Fruit fly (Drosophila melanogaster) whole organism, embryonic: ENCODE data around the gene CG45081.

Experiments
- CG10274 ChIP-seq: fragments of 200-800 bp; sonication (Bioruptor generic); optimal IDR thresholded peaks from 3 replicates; lab custom pipeline; 2017; ENCODE audit warnings: missing biosample characterization, mild to moderate bottlenecking, missing genetic modification characterization
- CG10431 ChIP-seq: fragments of 200-800 bp; sonication (Bioruptor generic); optimal IDR thresholded peaks from 3 replicates; lab custom pipeline; 2018; ENCODE audit warnings: missing biosample characterization, mild to moderate bottlenecking, missing genetic modification characterization
- CG12391 ChIP-seq: fragments of 200-800 bp; sonication (Bioruptor generic); optimal IDR thresholded peaks from 3 replicates; lab custom pipeline; 2018; ENCODE audit warnings: missing biosample characterization, mild to moderate bottlenecking, missing genetic modification characterization, moderate library complexity
- CG14014 ChIP-seq: fragments of 200-800 bp; sonication (Bioruptor generic); IDR thresholded peaks from 2 replicates; pipeline ENCODE4 v1.3.6; 2022; ENCODE audit warnings: missing biosample characterization, missing genetic modification characterization
- CG14667 ChIP-seq: fragments of 200-800 bp; sonication (Bioruptor generic); IDR thresholded peaks from 2 replicates; pipeline ENCODE4 v1.3.6; 2022; ENCODE audit warnings: missing biosample characterization, missing genetic modification characterization
- CG1647 ChIP-seq: fragments of 200-800 bp; sonication (Bioruptor generic); optimal IDR thresholded peaks from 3 replicates; lab custom pipeline; 2016; ENCODE audit warnings: missing biosample characterization, missing genetic modification characterization
- CG17361 ChIP-seq: fragments of 200-800 bp; sonication (Bioruptor generic); IDR thresholded peaks from 3 replicates; pipeline ENCODE4 v1.3.6; 2022; ENCODE audit warnings: missing biosample characterization, missing genetic modification characterization
- CG17612 ChIP-seq: fragments of 200-800 bp; sonication (Bioruptor generic); IDR thresholded peaks from 2 replicates; pipeline ENCODE4 v1.3.6; 2022; ENCODE audit warnings: missing biosample characterization, missing genetic modification characterization
- CG2116 ChIP-seq: fragments of 200-800 bp; sonication (Bioruptor generic); optimal IDR thresholded peaks from 3 replicates; lab custom pipeline; 2018; ENCODE audit warnings: missing biosample characterization, mild to moderate bottlenecking, missing genetic modification characterization
- CG32532 ChIP-seq: fragments of 200-800 bp; sonication (Bioruptor generic); IDR thresholded peaks from 2 replicates; pipeline ENCODE4 v1.3.6; 2022; ENCODE audit warnings: missing biosample characterization, missing genetic modification characterization
- CG32767 ChIP-seq: fragments of 200-800 bp; sonication (Bioruptor generic); IDR thresholded peaks from 2 replicates; pipeline ENCODE4 v1.3.6; 2022; ENCODE audit warnings: missing biosample characterization, missing genetic modification characterization
- CG3281 ChIP-seq: fragments of 200-800 bp; sonication (Bioruptor generic); optimal IDR thresholded peaks from 3 replicates; lab custom pipeline; 2017; ENCODE audit warnings: missing biosample characterization, mild to moderate bottlenecking, missing genetic modification characterization
- CG34422 ChIP-seq: fragments of 200-800 bp; sonication (Bioruptor generic); IDR thresholded peaks from 3 replicates; pipeline ENCODE4 v1.3.6; 2022; ENCODE audit warnings: missing biosample characterization, missing genetic modification characterization
- CG4820 ChIP-seq: fragments of 200-800 bp; sonication (Bioruptor generic); optimal IDR thresholded peaks from 3 replicates; lab custom pipeline; 2016; ENCODE audit warnings: missing biosample characterization, missing genetic modification characterization
- CG7357 ChIP-seq: fragments of 200-800 bp; sonication (Bioruptor generic); IDR thresholded peaks from 3 replicates; pipeline ENCODE4 v1.3.6; 2022; ENCODE audit warnings: missing biosample characterization, missing genetic modification characterization
- CG8359 ChIP-seq: fragments of 200-800 bp; sonication (Bioruptor generic); optimal IDR thresholded peaks from 2 replicates; lab custom pipeline; 2017; ENCODE audit warnings: missing biosample characterization, mild to moderate bottlenecking, missing genetic modification characterization, borderline replicate concordance
- CG8944 ChIP-seq: fragments of 200-800 bp; sonication (Bioruptor generic); optimal IDR thresholded peaks from 3 replicates; lab custom pipeline; 2016; ENCODE audit warnings: missing biosample characterization, missing genetic modification characterization
- CG9797 ChIP-seq: fragments of 200-800 bp; sonication (Bioruptor generic); optimal IDR thresholded peaks from 3 replicates; lab custom pipeline; 2018; ENCODE audit warnings: missing biosample characterization, mild to moderate bottlenecking, missing genetic modification characterization
- CG9876 ChIP-seq: fragments of 200-800 bp; sonication (Bioruptor generic); optimal IDR thresholded peaks from 2 replicates; lab custom pipeline; 2016; ENCODE audit warnings: missing biosample characterization, missing genetic modification characterization
- CHES-1-like ChIP-seq: fragments of 200-800 bp; sonication (Bioruptor generic); optimal IDR thresholded peaks from 2 replicates; lab custom pipeline; 2016; ENCODE audit warnings: missing biosample characterization, missing genetic modification characterization
- CTCF ChIP-seq: fragments of 200-800 bp; sonication (Bioruptor generic); optimal IDR thresholded peaks from 2 replicates; lab custom pipeline; 2017; ENCODE audit warnings: missing biosample characterization, mild to moderate bottlenecking, missing genetic modification characterization, moderate library complexity
- Deaf1 ChIP-seq: fragments of 200-800 bp; optimal IDR thresholded peaks from 3 replicates; lab custom pipeline; 2019; ENCODE audit warnings: missing biosample characterization, mild to moderate bottlenecking, missing genetic modification characterization, moderate library complexity
- Dfd ChIP-seq, 2 experiments: fragments of >200 bp; optimal IDR thresholded peaks; 2 replicates each; lab custom pipeline; 2017; ENCODE audit warnings: missing biosample characterization in 2 of 2, missing genetic modification characterization in 2 of 2
- H2.0 ChIP-seq: fragments of 200-800 bp; sonication (Bioruptor generic); IDR thresholded peaks from 2 replicates; pipeline ENCODE4 v1.3.6; 2022; ENCODE audit warnings: missing biosample characterization, missing genetic modification characterization
- HmgZ ChIP-seq: fragments of 200-800 bp; sonication (Bioruptor generic); optimal IDR thresholded peaks from 2 replicates; lab custom pipeline; 2018; ENCODE audit warnings: missing biosample characterization, mild to moderate bottlenecking, missing genetic modification characterization
- Hsf ChIP-seq: fragments of 200-800 bp; sonication (Bioruptor generic); optimal IDR thresholded peaks from 3 replicates; lab custom pipeline; 2016; ENCODE audit warnings: missing biosample characterization, missing genetic modification characterization
- Mad ChIP-seq: fragments of 200-800 bp; sonication (Bioruptor generic); optimal IDR thresholded peaks from 2 replicates; lab custom pipeline; 2016; ENCODE audit warnings: missing biosample characterization, missing genetic modification characterization
- Mes4 ChIP-seq: fragments of 200-800 bp; sonication (Bioruptor generic); optimal IDR thresholded peaks from 2 replicates; lab custom pipeline; 2016; ENCODE audit warnings: missing biosample characterization, missing genetic modification characterization
- NfI ChIP-seq: fragments of 200-800 bp; sonication (Bioruptor generic); optimal IDR thresholded peaks from 3 replicates; lab custom pipeline; 2018; ENCODE audit warnings: missing biosample characterization, mild to moderate bottlenecking, missing genetic modification characterization, moderate library complexity
- Poxn ChIP-seq: fragments of 200-800 bp; sonication (Bioruptor generic); IDR thresholded peaks from 2 replicates; pipeline ENCODE4 v1.3.6; 2022; ENCODE audit warnings: missing biosample characterization, missing genetic modification characterization
- Tbp ChIP-seq: fragments of >200 bp; optimal IDR thresholded peaks from 2 replicates; lab custom pipeline; 2018; ENCODE audit warnings: missing biosample characterization, missing genetic modification characterization
- YL-1 ChIP-seq: fragments of 200-800 bp; sonication (Bioruptor generic); optimal IDR thresholded peaks from 3 replicates; lab custom pipeline; 2017; ENCODE audit warnings: missing biosample characterization, mild to moderate bottlenecking, missing genetic modification characterization
- aop ChIP-seq: fragments of 200-800 bp; sonication (Bioruptor generic); IDR thresholded peaks from 2 replicates; pipeline ENCODE4 v1.3.6; 2022; ENCODE audit warnings: missing biosample characterization, missing genetic modification characterization
- bsh ChIP-seq, 2 experiments: fragments of 200-800 bp; sonication (Bioruptor generic); optimal IDR thresholded peaks; 2 replicates each; lab custom pipeline; 2017 to 2018; ENCODE audit warnings: mild to moderate bottlenecking in 2 of 2, missing biosample characterization in 2 of 2, missing genetic modification characterization in 2 of 2, moderate library complexity in 1 of 2
- cg ChIP-seq: fragments of 200-800 bp; sonication (Bioruptor generic); optimal IDR thresholded peaks from 3 replicates; lab custom pipeline; 2019; ENCODE audit warnings: missing biosample characterization, mild to moderate bottlenecking, missing genetic modification characterization, moderate library complexity
- chn ChIP-seq: fragments of 200-800 bp; sonication (Bioruptor generic); optimal IDR thresholded peaks from 2 replicates; lab custom pipeline; 2016; ENCODE audit warnings: missing biosample characterization, missing genetic modification characterization
- dan ChIP-seq: fragments of 200-800 bp; sonication (Bioruptor generic); IDR thresholded peaks from 2 replicates; pipeline ENCODE4 v1.3.6; 2022; ENCODE audit warnings: missing biosample characterization, missing genetic modification characterization
- gce ChIP-seq: fragments of 200-800 bp; sonication (Bioruptor generic); IDR thresholded peaks from 3 replicates; pipeline ENCODE4 v1.3.6; 2022; ENCODE audit warnings: missing biosample characterization, missing genetic modification characterization
- gcm2 ChIP-seq: fragments of 200-800 bp; sonication (Bioruptor generic); optimal IDR thresholded peaks from 2 replicates; lab custom pipeline; 2016; ENCODE audit warnings: missing biosample characterization, missing genetic modification characterization
- gt ChIP-seq: fragments of 200-800 bp; sonication (Bioruptor generic); IDR thresholded peaks from 2 replicates; pipeline ENCODE4 v1.3.6; 2022; ENCODE audit warnings: missing biosample characterization, missing genetic modification characterization
- ham ChIP-seq: fragments of 200-800 bp; sonication (Bioruptor generic); IDR thresholded peaks from 2 replicates; pipeline ENCODE4 v1.3.6; 2022; ENCODE audit warnings: missing biosample characterization, missing genetic modification characterization
- lbe ChIP-seq: fragments of 200-800 bp; sonication (Bioruptor generic); optimal IDR thresholded peaks from 2 replicates; lab custom pipeline; 2016; ENCODE audit warnings: missing biosample characterization, mild to moderate bottlenecking, missing genetic modification characterization
- maf-S ChIP-seq: fragments of 200-800 bp; sonication (Bioruptor generic); optimal IDR thresholded peaks from 2 replicates; lab custom pipeline; 2016; ENCODE audit warnings: missing biosample characterization, missing genetic modification characterization
- nerfin-1 ChIP-seq: fragments of 200-800 bp; sonication (Bioruptor generic); optimal IDR thresholded peaks from 3 replicates; lab custom pipeline; 2019; ENCODE audit warnings: missing biosample characterization, mild to moderate bottlenecking, missing genetic modification characterization, moderate library complexity
- salm ChIP-seq: fragments of 200-800 bp; sonication (Bioruptor generic); optimal IDR thresholded peaks from 2 replicates; lab custom pipeline; 2018; ENCODE audit warnings: missing biosample characterization, mild to moderate bottlenecking, missing genetic modification characterization
- sima ChIP-seq: fragments of 200-800 bp; sonication (Bioruptor generic); optimal IDR thresholded peaks from 2 replicates; lab custom pipeline; 2016; ENCODE audit warnings: missing biosample characterization, missing genetic modification characterization
- sisA ChIP-seq: fragments of 200-800 bp; sonication (Bioruptor generic); IDR thresholded peaks from 2 replicates; pipeline ENCODE4 v1.3.6; 2022; ENCODE audit warnings: missing biosample characterization, missing genetic modification characterization
- sna ChIP-seq: fragments of 200-800 bp; sonication (Bioruptor generic); IDR thresholded peaks from 2 replicates; pipeline ENCODE4 v1.3.6; 2022; ENCODE audit warnings: missing biosample characterization, missing genetic modification characterization; ENCODE audit not compliant: partially characterized antibody
- tll ChIP-seq, 2 experiments: fragments of 200-800 bp in 1 of 2; fragments of >200 bp in 1 of 2; sonication (Bioruptor generic) in 1 of 2; optimal IDR thresholded peaks; 2 replicates each; lab custom pipeline; 2017 to 2019; ENCODE audit warnings: missing biosample characterization in 2 of 2, missing genetic modification characterization in 2 of 2, mild to moderate bottlenecking in 1 of 2, moderate library complexity in 1 of 2
- tna ChIP-seq: fragments of 200-800 bp; sonication (Bioruptor generic); IDR thresholded peaks from 2 replicates; pipeline ENCODE4 v1.3.6; 2022; ENCODE audit warnings: missing biosample characterization, missing genetic modification characterization; ENCODE audit not compliant: partially characterized antibody
- wor ChIP-seq: fragments of 200-800 bp; sonication (Bioruptor generic); IDR thresholded peaks from 2 replicates; pipeline ENCODE4 v1.3.6; 2022; ENCODE audit warnings: missing biosample characterization, missing genetic modification characterization

The CG45081 gene

DNA sequence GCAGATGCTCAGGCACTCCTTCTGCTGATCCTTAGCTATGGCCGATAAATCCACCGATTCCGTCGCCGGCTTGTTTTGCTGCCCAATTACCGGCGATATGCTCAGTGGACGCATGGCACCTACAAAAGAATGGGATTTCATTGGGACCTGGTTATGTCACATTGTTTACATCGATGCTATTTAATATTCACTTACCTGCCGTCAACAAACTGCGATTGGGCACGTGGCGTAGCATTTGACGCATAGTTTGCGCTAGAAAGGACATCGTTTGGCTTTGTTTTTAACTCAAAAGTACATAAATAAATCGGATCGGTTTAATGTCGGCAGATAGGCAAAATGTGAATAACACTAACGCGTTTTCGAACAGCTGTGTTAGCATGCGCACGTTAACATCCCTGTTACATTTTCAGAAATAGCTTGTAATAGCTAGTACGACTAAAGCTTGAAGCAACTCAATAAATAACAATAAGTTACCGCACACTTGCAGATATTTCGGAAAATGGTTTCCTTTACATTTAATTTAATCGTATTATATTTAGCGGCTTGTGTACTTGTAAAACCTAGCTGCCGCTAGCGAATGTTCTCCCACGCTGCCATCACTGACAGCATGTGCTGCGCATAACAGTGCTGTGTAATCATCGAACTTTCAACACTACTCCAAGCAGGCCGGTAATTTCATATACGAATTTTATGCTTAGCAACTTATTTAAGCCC is 11.0 kb upstream of the CG45081 start, which contains the start of the genes mRpL21 and rept:
Gene mRpL21 (minus strand): TSS at position 347 of the 714 bp plus-strand sequence.
Gene rept (plus strand): TSS at position 626 of the 714 bp plus-strand sequence.
- TF ChIP-seq dan (GFP tag; lab: Robert Waterston, UW) (no peak), CG10274 (GFP tag; lab: Kevin White, UChicago) (no peak), gce (GFP tag; lab: Robert Waterston, UW) (no peak), CG12391 (tag; lab: Kevin White, UChicago) (peak; percentile 57), CG17612 (GFP tag; lab: Robert Waterston, UW) (no peak), Deaf1 (tag; lab: Kevin White, UChicago) (peak; percentile 6), aop (no peak), maf-S (GFP tag; lab: Kevin White, UChicago) (peak; percentile 50), CG2116 (GFP tag; lab: Kevin White, UChicago) (peak; percentile 65), sima (GFP tag; lab: Kevin White, UChicago) (no peak), Poxn (GFP tag; lab: Robert Waterston, UW) (no peak), CG3281 (GFP tag; lab: Kevin White, UChicago) (peak; percentile 87), gt (GFP tag; lab: Robert Waterston, UW) (no peak), CG1647 (GFP tag; lab: Kevin White, UChicago) (peak; percentile 13), CG17361 (peak; percentile 49; the same call in 1 of the 3 replicates), cg (GFP tag; lab: Kevin White, UChicago) (no peak), CG8944 (GFP tag; lab: Kevin White, UChicago) (peak; percentile 23), CG14667 (GFP tag; lab: Robert Waterston, UW) (no peak), CG10431 (no peak), Mes4 (GFP tag; lab: Kevin White, UChicago) (peak; percentile 38), CHES-1-like (peak; percentile 79), bsh (GFP tag; optimal IDR thresholded peaks at IDR 0.05; lab: Kevin White, UChicago) (peak in 1 of 2 experiments; percentile 40), sisA (GFP tag; lab: Robert Waterston, UW) (no peak), gcm2 (peak; percentile 10), sna (GFP tag; lab: Robert Waterston, UW) (no peak), chn (peak; percentile 48), CG7357 (GFP tag; lab: Robert Waterston, UW) (no peak), CG9876 (GFP tag; lab: Kevin White, UChicago) (peak; percentile 32), Dfd (GFP tag; optimal IDR thresholded peaks at IDR 0.05; lab: Kevin White, UChicago) (no peak), CTCF (no peak), CG32767 (GFP tag; lab: Robert Waterston, UW) (no peak), Mad (GFP tag; lab: Kevin White, UChicago) (peak; percentile 42), CG34422 (GFP tag; lab: Robert Waterston, UW) (peak; percentile 59; the same call in 1 of the 3 replicates), NfI (GFP tag; lab: Kevin White, UChicago) (peak; percentile 67), Tbp (GFP tag; lab: Kevin White, UChicago) (peak; percentile 51), YL-1 (GFP tag; lab: Kevin White, UChicago) (peak; percentile 81), H2.0 (GFP tag; lab: Robert Waterston, UW) (peak; percentile 40), ham (GFP tag; lab: Robert Waterston, UW) (no peak), salm (tag; lab: Kevin White, UChicago) (no peak), CG9797 (GFP tag; lab: Kevin White, UChicago) (peak; percentile 67), HmgZ (peak; percentile 72), lbe (GFP tag; lab: Kevin White, UChicago) (no peak), tna (GFP tag; lab: Robert Waterston, UW) (no peak), Hsf (GFP tag; lab: Kevin White, UChicago) (peak; percentile 69), nerfin-1 (peak; percentile 36), CG32532 (GFP tag; lab: Robert Waterston, UW) (peak; percentile 42), tll (GFP tag; optimal IDR thresholded peaks at IDR 0.05; lab: Kevin White, UChicago) (peak in 1 of 2 experiments; percentile 43), wor (GFP tag; lab: Robert Waterston, UW) (no peak), CG14014 (GFP tag; lab: Robert Waterston, UW) (peak; percentile 56), CG8359 (GFP tag; lab: Kevin White, UChicago) (no peak), CG4820 (GFP tag; lab: Kevin White, UChicago) (no peak)
